Fruit fly (Drosophila melanogaster) whole organism, embryonic: ENCODE measurements around the gene tyn.

ENCODE experiments used
- B-H1 ChIP-seq: fragments of 200-800 bp; sonication (Bioruptor generic); IDR thresholded peaks from 3 replicates; pipeline ENCODE4 v1.3.6; 2022; ENCODE audit warnings: missing biosample characterization, missing genetic modification characterization
- CG1602 ChIP-seq: fragments of 200-800 bp; sonication (Bioruptor generic); optimal IDR thresholded peaks from 3 replicates; lab custom pipeline; 2016; ENCODE audit warnings: missing biosample characterization, missing genetic modification characterization
- CG16813 ChIP-seq: fragments of 200-800 bp; sonication (Bioruptor generic); IDR thresholded peaks from 3 replicates; pipeline ENCODE4 v1.3.6; 2022; ENCODE audit warnings: missing biosample characterization, missing genetic modification characterization; ENCODE audit not compliant: partially characterized antibody
- CG16815 ChIP-seq: fragments of 200-800 bp; sonication (Bioruptor generic); optimal IDR thresholded peaks from 3 replicates; lab custom pipeline; 2017; ENCODE audit warnings: missing biosample characterization, mild to moderate bottlenecking, missing genetic modification characterization
- Dfd ChIP-seq, 2 experiments: fragments of >200 bp; optimal IDR thresholded peaks; 2 replicates each; lab custom pipeline; 2017; ENCODE audit warnings: missing biosample characterization in 2 of 2, missing genetic modification characterization in 2 of 2
- HLH54F ChIP-seq: fragments of 200-800 bp; sonication (Bioruptor generic); optimal IDR thresholded peaks from 3 replicates; lab custom pipeline; 2016; ENCODE audit warnings: missing biosample characterization, missing genetic modification characterization
- HLHmδ ChIP-seq: fragments of 200-800 bp; sonication (Bioruptor generic); optimal IDR thresholded peaks from 2 replicates; lab custom pipeline; 2018; ENCODE audit warnings: missing biosample characterization, mild to moderate bottlenecking, missing genetic modification characterization, moderate library complexity
- Mrtf ChIP-seq: fragments of 200-800 bp; sonication (Bioruptor generic); IDR thresholded peaks from 3 replicates; pipeline ENCODE4 v1.3.6; 2022; ENCODE audit warnings: missing biosample characterization, missing genetic modification characterization
- YL-1 ChIP-seq: fragments of 200-800 bp; sonication (Bioruptor generic); optimal IDR thresholded peaks from 3 replicates; lab custom pipeline; 2017; ENCODE audit warnings: missing biosample characterization, mild to moderate bottlenecking, missing genetic modification characterization
- h ChIP-seq: fragments of >200 bp; optimal IDR thresholded peaks from 2 replicates; lab custom pipeline; 2017
- nau ChIP-seq: fragments of 200-800 bp; sonication (Bioruptor generic); optimal IDR thresholded peaks from 3 replicates; lab custom pipeline; 2017; ENCODE audit warnings: missing biosample characterization, mild to moderate bottlenecking, missing genetic modification characterization, missing genetic modification reagents
- tio ChIP-seq: fragments of 200-800 bp; sonication (Bioruptor generic); optimal IDR thresholded peaks from 2 replicates; lab custom pipeline; 2017; ENCODE audit warnings: missing biosample characterization, missing genetic modification characterization, inconsistent platforms
- unc-4 ChIP-seq: fragments of 200-800 bp; sonication (Bioruptor generic); IDR thresholded peaks from 2 replicates; pipeline ENCODE4 v1.3.6; 2022; ENCODE audit warnings: missing biosample characterization, missing genetic modification characterization; ENCODE audit not compliant: partially characterized antibody
- unpg ChIP-seq: fragments of 200-800 bp; sonication (Bioruptor generic); optimal IDR thresholded peaks from 3 replicates; lab custom pipeline; 2018; ENCODE audit warnings: missing biosample characterization, mild to moderate bottlenecking, missing genetic modification characterization, moderate library complexity

- TF ChIP-seq nau (GFP tag; lab: Kevin White, UChicago) (no peak), CG1602 (no peak), h (lab: Kevin White, UChicago) (no peak), tio (no peak), YL-1 (GFP tag; lab: Kevin White, UChicago) (peak; percentile 44), Mrtf (no peak), B-H1 (GFP tag; lab: Robert Waterston, UW) (no peak), HLHmδ (GFP tag; lab: Kevin White, UChicago) (no peak), unpg (no peak), HLH54F (GFP tag; lab: Kevin White, UChicago) (no peak), CG16813 (GFP tag; lab: Robert Waterston, UW) (peak; percentile 82; the same call in 2 of the 3 replicates), unc-4 (GFP tag; lab: Robert Waterston, UW) (peak; percentile 85), CG16815 (GFP tag; lab: Kevin White, UChicago) (no peak), Dfd (GFP tag; optimal IDR thresholded peaks at IDR 0.05; lab: Kevin White, UChicago) (no peak)
Observed at dm6 chrX:141961-142360, 1.8 kb downstream of the tyn start.
